Fruit fly (Drosophila melanogaster) S2 (cell line): ENCODE measurements around the gene CG17321.

ENCODE experiments used
- CG8478 ChIP-seq: fragments of >200 bp; optimal IDR thresholded peaks from 2 replicates; lab custom pipeline; 2018
- CTCF ChIP-seq, 2 experiments: fragments of >200 bp; optimal IDR thresholded peaks; 2 replicates each; lab custom pipeline; 2018

- TF ChIP-seq CTCF (optimal IDR thresholded peaks at IDR 0.05; lab: Kevin White, UChicago): no peak
- no peak for TF ChIP-seq CG8478
Observed at dm6 chr2L:18801704-18802103, 43.3 kb upstream of the CG17321 start.
